Worm (Caenorhabditis elegans) whole organism, L3 larva: Measurements from ENCODE around the gene dpm-1.

ENCODE experiments used
- nfya-1 ChIP-seq: sonication (generic microtip); optimal IDR thresholded peaks from 2 replicates; lab custom pipeline; 2017; ENCODE audit warnings: missing genetic modification characterization, mild to moderate bottlenecking, missing compliant biosample characterization, antibody characterized with exemption, moderate library complexity; ENCODE audit not compliant: insufficient read depth
- nhr-11 ChIP-seq: fragments of 150-350 bp; optimal IDR thresholded peaks from 2 replicates; lab custom pipeline; 2014; ENCODE audit warnings: missing biosample characterization, missing genetic modification characterization
- nhr-12 ChIP-seq: fragments of 150-350 bp; optimal IDR thresholded peaks from 2 replicates; lab custom pipeline; 2014; ENCODE audit warnings: missing biosample characterization, missing genetic modification characterization
- nhr-23 ChIP-seq: fragments of 150-350 bp; optimal IDR thresholded peaks from 2 replicates; lab custom pipeline; 2014; ENCODE audit warnings: missing biosample characterization, missing genetic modification reagents, missing genetic modification characterization
- nhr-25 ChIP-seq: sonication (generic microtip); optimal IDR thresholded peaks from 2 replicates; lab custom pipeline; 2017; ENCODE audit warnings: missing biosample characterization, missing genetic modification characterization
- nhr-28 ChIP-seq: fragments of 150-350 bp; optimal IDR thresholded peaks from 2 replicates; lab custom pipeline; 2014; ENCODE audit warnings: missing biosample characterization, missing genetic modification characterization
- nhr-76 ChIP-seq: fragments of 150-350 bp; sonication (generic microtip); optimal IDR thresholded peaks from 5 replicates; lab custom pipeline; 2014; ENCODE audit warnings: missing biosample characterization, missing genetic modification characterization
- snpc-4 ChIP-seq: fragments of 150-350 bp; optimal IDR thresholded peaks from 2 replicates; lab custom pipeline; 2014; ENCODE audit warnings: missing biosample characterization, missing genetic modification characterization
- unc-39 ChIP-seq: sonication (generic microtip); optimal IDR thresholded peaks from 4 replicates; lab custom pipeline; 2017; ENCODE audit warnings: missing biosample characterization, missing genetic modification characterization
- zag-1 ChIP-seq: fragments of 150-350 bp; optimal IDR thresholded peaks from 2 replicates; lab custom pipeline; 2014; ENCODE audit warnings: missing biosample characterization, missing genetic modification characterization

ce11 chrIV:466569-466968, 21.1 kb downstream of the dpm-1 start:
- no peak for TF ChIP-seq snpc-4 (tag; lab: Kevin White, UChicago)
- no peak for TF ChIP-seq nhr-76 (tag; lab: Kevin White, UChicago)
- TF ChIP-seq nhr-12: no peak
- no peak for TF ChIP-seq zag-1 (tag; lab: Kevin White, UChicago)
- no peak for TF ChIP-seq nhr-25 (tag; lab: Kevin White, UChicago)
- TF ChIP-seq nhr-28: no peak
- TF ChIP-seq unc-39: no peak
- TF ChIP-seq nhr-11 (tag; lab: Kevin White, UChicago): no peak
- no peak for TF ChIP-seq nhr-23 (tag; lab: Kevin White, UChicago)
- no peak for TF ChIP-seq nfya-1 (tag; lab: Kevin White, UChicago)
